Fruit fly (Drosophila melanogaster) whole organism, wandering third instar larva: ENCODE results near the gene mtSSB.
A peak's percentile ranks its signal among the peaks of the same experiment; 100 is the strongest.

Source experiments
- Abd-B ChIP-seq: fragments of >200 bp; optimal IDR thresholded peaks from 2 replicates; lab custom pipeline; 2017; ENCODE audit warnings: missing biosample characterization, missing genetic modification characterization
- CG32264 ChIP-seq: fragments of 200-800 bp; sonication (Bioruptor generic); optimal IDR thresholded peaks from 2 replicates; lab custom pipeline; 2016; ENCODE audit warnings: missing biosample characterization, missing genetic modification characterization
- CG9705 ChIP-seq: fragments of 200-800 bp; sonication (Bioruptor generic); optimal IDR thresholded peaks from 2 replicates; lab custom pipeline; 2018; ENCODE audit warnings: missing biosample characterization, mild to moderate bottlenecking, missing genetic modification characterization
- CrebA ChIP-seq: fragments of 200-800 bp; sonication (Bioruptor generic); optimal IDR thresholded peaks from 2 replicates; lab custom pipeline; 2016; ENCODE audit warnings: missing biosample characterization, mild to moderate bottlenecking, missing genetic modification characterization, borderline replicate concordance
- Dfd ChIP-seq: fragments of >200 bp; optimal IDR thresholded peaks from 2 replicates; lab custom pipeline; 2017; ENCODE audit warnings: missing biosample characterization, missing genetic modification characterization
- Dif ChIP-seq: fragments of 200-275, 200-300 bp; sonication (Bioruptor generic); optimal IDR thresholded peaks from 2 replicates; lab custom pipeline; 2018; ENCODE audit warnings: missing biosample characterization, missing genetic modification characterization; ENCODE audit not compliant: partially characterized antibody
- GATAd ChIP-seq: sonication (Bioruptor generic); optimal IDR thresholded peaks from 2 replicates; lab custom pipeline; 2016; ENCODE audit warnings: missing biosample characterization, missing genetic modification characterization
- HLH106 ChIP-seq: fragments of 200-800 bp; optimal IDR thresholded peaks from 3 replicates; lab custom pipeline; 2019; ENCODE audit warnings: missing biosample characterization, mild to moderate bottlenecking, missing genetic modification characterization, moderate library complexity
- Hnf4 ChIP-seq: fragments of 200-800 bp; sonication (Bioruptor generic); optimal IDR thresholded peaks from 2 replicates; lab custom pipeline; 2016; ENCODE audit warnings: missing biosample characterization, mild to moderate bottlenecking, missing genetic modification characterization
- Hr78 ChIP-seq: fragments of >200 bp; optimal IDR thresholded peaks from 2 replicates; lab custom pipeline; 2017; ENCODE audit warnings: missing biosample characterization, missing genetic modification characterization
- Hr83 ChIP-seq: fragments of 200-300 bp; sonication (Bioruptor generic); optimal IDR thresholded peaks from 2 replicates; lab custom pipeline; 2016; ENCODE audit warnings: missing biosample characterization, mild to moderate bottlenecking, missing genetic modification characterization, moderate library complexity; ENCODE audit not compliant: poor library complexity, severe bottlenecking
- Jra ChIP-seq: sonication (Bioruptor generic); optimal IDR thresholded peaks from 2 replicates; lab custom pipeline; 2016; ENCODE audit warnings: missing biosample characterization, missing genetic modification characterization
- Mio ChIP-seq: sonication (Bioruptor generic); optimal IDR thresholded peaks from 2 replicates; lab custom pipeline; 2016; ENCODE audit warnings: missing biosample characterization, missing genetic modification characterization
- Myc ChIP-seq: fragments of >200 bp; optimal IDR thresholded peaks from 2 replicates; lab custom pipeline; 2017
- N ChIP-seq: fragments of >200 bp; optimal IDR thresholded peaks from 2 replicates; lab custom pipeline; 2018; ENCODE audit warnings: missing biosample characterization, missing external identifiers, missing genetic modification characterization
- OdsH ChIP-seq: fragments of 200-800 bp; sonication (Bioruptor generic); optimal IDR thresholded peaks from 2 replicates; lab custom pipeline; 2016; ENCODE audit warnings: missing biosample characterization, mild to moderate bottlenecking, missing genetic modification characterization
- Rel ChIP-seq, 2 experiments: fragments of 200-800 bp; sonication (Bioruptor generic) in 1 of 2; optimal IDR thresholded peaks; 2 replicates in 1 of 2; 3 replicates in 1 of 2; lab custom pipeline; 2016 to 2019; ENCODE audit warnings: mild to moderate bottlenecking in 2 of 2, missing biosample characterization in 2 of 2, missing genetic modification characterization in 2 of 2, moderate library complexity in 1 of 2
- Sp1 ChIP-seq: fragments of 200-800 bp; sonication (Bioruptor generic); optimal IDR thresholded peaks from 3 replicates; lab custom pipeline; 2019; ENCODE audit warnings: missing biosample characterization, mild to moderate bottlenecking, missing genetic modification characterization, moderate library complexity
- Vsx2 ChIP-seq: fragments of 200-300, 225-300 bp; sonication (Bioruptor generic); optimal IDR thresholded peaks from 2 replicates; lab custom pipeline; 2018; ENCODE audit warnings: missing biosample characterization, missing genetic modification characterization; ENCODE audit not compliant: partially characterized antibody
- br ChIP-seq: fragments of 200-800 bp; sonication (Bioruptor generic); optimal IDR thresholded peaks from 2 replicates; lab custom pipeline; 2016; ENCODE audit warnings: missing biosample characterization, missing genetic modification characterization
- brk ChIP-seq: fragments of 200-800 bp; sonication (Bioruptor generic); optimal IDR thresholded peaks from 2 replicates; lab custom pipeline; 2016; ENCODE audit warnings: missing biosample characterization, mild to moderate bottlenecking, missing genetic modification characterization
- dl ChIP-seq, 2 experiments: fragments of 175-275, 200-275 bp in 1 of 2; fragments of 200-275 bp in 1 of 2; sonication (Bioruptor generic); optimal IDR thresholded peaks; lab custom pipeline; 2018; ENCODE audit warnings: mild to moderate bottlenecking in 2 of 2, missing biosample characterization in 2 of 2, missing genetic modification characterization in 2 of 2, moderate library complexity in 2 of 2; ENCODE audit not compliant: partially characterized antibody in 2 of 2, insufficient read depth in 1 of 2
- dmrt93B ChIP-seq: fragments of 200-800 bp; sonication (Bioruptor generic); optimal IDR thresholded peaks from 2 replicates; lab custom pipeline; 2018; ENCODE audit warnings: missing biosample characterization, mild to moderate bottlenecking, missing genetic modification characterization
- dsf ChIP-seq: sonication (Bioruptor generic); optimal IDR thresholded peaks from 2 replicates; lab custom pipeline; 2016; ENCODE audit warnings: missing biosample characterization, missing genetic modification characterization, borderline replicate concordance
- ey ChIP-seq: fragments of 200-800 bp; sonication (Bioruptor generic); optimal IDR thresholded peaks from 2 replicates; lab custom pipeline; 2016; ENCODE audit warnings: missing biosample characterization, missing genetic modification characterization
- foxo ChIP-seq, 2 experiments: fragments of 200-800 bp; sonication (Bioruptor generic); optimal IDR thresholded peaks; 2 replicates in 1 of 2; 3 replicates in 1 of 2; lab custom pipeline; 2016 to 2017; ENCODE audit warnings: missing biosample characterization in 2 of 2, missing genetic modification characterization in 2 of 2
- fru ChIP-seq: fragments of 200-800 bp; sonication (Bioruptor generic); optimal IDR thresholded peaks from 3 replicates; lab custom pipeline; 2016; ENCODE audit warnings: missing biosample characterization, mild to moderate bottlenecking, missing genetic modification characterization
- h ChIP-seq: fragments of 200-800 bp; sonication (Bioruptor generic); optimal IDR thresholded peaks from 3 replicates; lab custom pipeline; 2016; ENCODE audit warnings: missing biosample characterization, mild to moderate bottlenecking, missing genetic modification characterization
- jim ChIP-seq: fragments of 175-275, 200-325 bp; sonication (Bioruptor generic); optimal IDR thresholded peaks from 2 replicates; lab custom pipeline; 2016; ENCODE audit warnings: missing biosample characterization, mild to moderate bottlenecking, missing genetic modification characterization
- lola ChIP-seq: fragments of >200 bp; optimal IDR thresholded peaks from 2 replicates; lab custom pipeline; 2017; ENCODE audit warnings: missing biosample characterization, missing genetic modification characterization
- pan ChIP-seq: fragments of >200 bp; optimal IDR thresholded peaks from 2 replicates; lab custom pipeline; 2017
- psq ChIP-seq: fragments of 200-800 bp; sonication (Bioruptor generic); optimal IDR thresholded peaks from 3 replicates; lab custom pipeline; 2017; ENCODE audit warnings: missing biosample characterization, mild to moderate bottlenecking, missing genetic modification characterization, moderate library complexity
- rgr ChIP-seq: fragments of 200-800 bp; sonication (Bioruptor generic); optimal IDR thresholded peaks from 3 replicates; lab custom pipeline; 2016; ENCODE audit warnings: missing biosample characterization, mild to moderate bottlenecking, missing genetic modification characterization
- sage ChIP-seq: fragments of 200-800 bp; sonication (Bioruptor generic); optimal IDR thresholded peaks from 2 replicates; lab custom pipeline; 2016; ENCODE audit warnings: missing biosample characterization, mild to moderate bottlenecking, missing genetic modification characterization
- sv ChIP-seq: fragments of 200-800 bp; sonication (Bioruptor generic); optimal IDR thresholded peaks from 3 replicates; lab custom pipeline; 2016; ENCODE audit warnings: missing biosample characterization, missing genetic modification characterization
- tai ChIP-seq: sonication (Bioruptor generic); optimal IDR thresholded peaks from 2 replicates; lab custom pipeline; 2016; ENCODE audit warnings: missing biosample characterization, missing genetic modification characterization
- usp ChIP-seq: fragments of >200 bp; optimal IDR thresholded peaks from 2 replicates; lab custom pipeline; 2017; ENCODE audit warnings: missing biosample characterization, missing genetic modification characterization
- woc ChIP-seq: sonication (Bioruptor generic); optimal IDR thresholded peaks from 2 replicates; lab custom pipeline; 2016; ENCODE audit warnings: missing biosample characterization, mild to moderate bottlenecking, missing genetic modification characterization

The mtSSB gene

dm6 chr3R:16221359-16222299 lies 16.6 kb upstream of the mtSSB start:
- TF ChIP-seq CG9705 (GFP tag; lab: Kevin White, UChicago): peak; percentile 23
- TF ChIP-seq psq (GFP tag; lab: Kevin White, UChicago): peak; percentile 89
- TF ChIP-seq pan (lab: Kevin White, UChicago): no peak
- no peak for TF ChIP-seq Jra (GFP tag; lab: Kevin White, UChicago)
- TF ChIP-seq dsf (GFP tag; lab: Kevin White, UChicago): no peak
- no peak for TF ChIP-seq Abd-B
- TF ChIP-seq usp: no peak
- peak; percentile 34 for TF ChIP-seq fru (GFP tag; lab: Kevin White, UChicago)
- peak; percentile 36 for TF ChIP-seq Hr83 (GFP tag; lab: Kevin White, UChicago)
- TF ChIP-seq brk (GFP tag; lab: Kevin White, UChicago): no peak
- no peak for TF ChIP-seq CrebA (GFP tag; lab: Kevin White, UChicago)
- no peak for TF ChIP-seq dl (GFP tag; optimal IDR thresholded peaks at IDR 0.05; lab: Kevin White, UChicago; ENCODE audit: insufficient read depth in 1 of 2, partially characterized antibody in 2 of 2)
- peak; percentile 47 for TF ChIP-seq h
- no peak for TF ChIP-seq jim (GFP tag; lab: Kevin White, UChicago)
- peak; percentile 85 for TF ChIP-seq dmrt93B (GFP tag; lab: Kevin White, UChicago)
- TF ChIP-seq CG32264 (GFP tag; lab: Kevin White, UChicago): no peak
- no peak for TF ChIP-seq Hnf4 (GFP tag; lab: Kevin White, UChicago)
- TF ChIP-seq Hr78 (GFP tag; lab: Kevin White, UChicago): no peak
- TF ChIP-seq Rel (GFP tag; optimal IDR thresholded peaks at IDR 0.05; lab: Kevin White, UChicago): no peak
- TF ChIP-seq Rel (tag; optimal IDR thresholded peaks at IDR 0.05; lab: Kevin White, UChicago): no peak
- TF ChIP-seq Myc (lab: Kevin White, UChicago): no peak
- TF ChIP-seq HLH106 (tag; lab: Kevin White, UChicago): peak; percentile 85
- peak; percentile 80 for TF ChIP-seq rgr (GFP tag; lab: Kevin White, UChicago)
- peak; percentile 33 for TF ChIP-seq ey (GFP tag; lab: Kevin White, UChicago)
- peak; percentile 7 for TF ChIP-seq woc (GFP tag; lab: Kevin White, UChicago)
- peak; percentile 14 for TF ChIP-seq N (GFP tag; lab: Kevin White, UChicago)
- no peak for TF ChIP-seq Vsx2 (GFP tag; lab: Kevin White, UChicago)
- TF ChIP-seq GATAd: no peak
- TF ChIP-seq sv (GFP tag; lab: Kevin White, UChicago): peak; percentile 67
- TF ChIP-seq Dif (GFP tag; lab: Kevin White, UChicago): no peak
- peak in 1 of 2 experiments; percentile 83 for TF ChIP-seq foxo (GFP tag; optimal IDR thresholded peaks at IDR 0.05; lab: Kevin White, UChicago)
- no peak for TF ChIP-seq lola (GFP tag; lab: Kevin White, UChicago)
- peak; percentile 90 for TF ChIP-seq Sp1
- TF ChIP-seq Dfd: peak; percentile 74
- TF ChIP-seq OdsH (GFP tag; lab: Kevin White, UChicago): peak; percentile 76
- TF ChIP-seq Mio (GFP tag; lab: Kevin White, UChicago): no peak
- TF ChIP-seq br (GFP tag; lab: Kevin White, UChicago): peak; percentile 37
- TF ChIP-seq sage (GFP tag; lab: Kevin White, UChicago): no peak
- no peak for TF ChIP-seq tai (GFP tag; lab: Kevin White, UChicago)

DNA sequence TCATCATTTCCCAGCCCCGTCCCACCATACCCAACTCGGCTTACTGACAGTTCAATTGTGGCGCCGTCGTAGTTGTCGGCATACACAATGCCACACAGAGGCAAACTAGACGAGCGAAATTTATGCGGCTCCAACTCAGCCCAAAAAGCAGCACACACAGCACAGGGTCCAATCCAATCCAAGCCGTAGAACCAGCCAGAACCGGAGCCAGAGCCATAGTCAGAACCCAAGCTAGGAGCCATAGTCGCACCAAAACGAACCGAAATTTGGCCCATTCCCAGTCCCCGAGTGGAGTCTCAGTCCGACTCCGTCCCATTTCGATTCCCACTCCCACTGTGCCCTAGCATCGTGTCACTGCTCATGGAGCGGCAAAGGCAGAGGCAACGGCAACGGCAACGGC lies 15.8 kb upstream of the mtSSB start:
- TF ChIP-seq Abd-B: no peak
- TF ChIP-seq CrebA (GFP tag; lab: Kevin White, UChicago): no peak
- no peak for TF ChIP-seq HLH106 (tag; lab: Kevin White, UChicago)
- no peak for TF ChIP-seq Dfd
- no peak for TF ChIP-seq foxo (GFP tag; optimal IDR thresholded peaks at IDR 0.05; lab: Kevin White, UChicago)
- TF ChIP-seq Sp1: no peak
- TF ChIP-seq brk (GFP tag; lab: Kevin White, UChicago): no peak
